Worm (Caenorhabditis elegans) whole organism, L4 larva: ENCODE results near the gene hap-1.

Source experiments
- D1046.2 ChIP-seq: fragments of 200-800 bp; sonication (Bioruptor generic); IDR thresholded peaks from 2 replicates; pipeline ENCODE4 v1.3.6; 2022; ENCODE audit warnings: missing genetic modification characterization, missing compliant biosample characterization
- F10B5.3 ChIP-seq: sonication (generic microtip); optimal IDR thresholded peaks from 2 replicates; lab custom pipeline; 2016; ENCODE audit warnings: mild to moderate bottlenecking, missing genetic modification characterization, missing compliant biosample characterization
- F37D6.2 ChIP-seq: sonication (generic microtip); optimal IDR thresholded peaks from 2 replicates; lab custom pipeline; 2016; ENCODE audit warnings: mild to moderate bottlenecking, missing genetic modification characterization, missing compliant biosample characterization
- Y105C5A.15 ChIP-seq: fragments of 200-800 bp; sonication (Bioruptor generic); IDR thresholded peaks from 2 replicates; pipeline ENCODE4 v1.3.6; 2022; ENCODE audit warnings: missing genetic modification characterization, missing compliant biosample characterization
- Y48G9A.11 ChIP-seq: fragments of 200-800 bp; sonication (Bioruptor generic); IDR thresholded peaks from 2 replicates; pipeline ENCODE4 v1.3.6; 2022; ENCODE audit warnings: missing genetic modification reagents, missing genetic modification characterization, missing compliant biosample characterization
- ZK337.2 ChIP-seq: fragments of 200-800 bp; sonication (Bioruptor generic); IDR thresholded peaks from 2 replicates; pipeline ENCODE4 v1.3.6; 2022; ENCODE audit warnings: missing genetic modification reagents, missing genetic modification characterization, missing compliant biosample characterization
- ZK546.5 ChIP-seq, 2 experiments: sonication (generic microtip); optimal IDR thresholded peaks; 2 replicates each; lab custom pipeline; 2017; ENCODE audit warnings: missing biosample characterization in 2 of 2, missing genetic modification characterization in 2 of 2
- arid-1 ChIP-seq: fragments of 200-800 bp; sonication (Bioruptor generic); conservative IDR thresholded peaks from 2 replicates; pipeline ENCODE4 v1.3.6; 2022; ENCODE audit warnings: missing genetic modification reagents, missing genetic modification characterization, missing compliant biosample characterization
- attf-4 ChIP-seq: sonication (generic microtip); optimal IDR thresholded peaks from 3 replicates; lab custom pipeline; 2017; ENCODE audit warnings: missing biosample characterization, missing genetic modification characterization
- ceh-20 ChIP-seq: fragments of 200-800 bp; sonication (Bioruptor generic); IDR thresholded peaks from 2 replicates; pipeline ENCODE4 v1.3.6; 2022; ENCODE audit warnings: missing genetic modification reagents, missing genetic modification characterization, missing compliant biosample characterization
- ceh-32 ChIP-seq: sonication (generic microtip); optimal IDR thresholded peaks from 2 replicates; lab custom pipeline; 2016; ENCODE audit warnings: mild to moderate bottlenecking, missing genetic modification characterization, missing compliant biosample characterization; ENCODE audit not compliant: poor library complexity
- ceh-44 ChIP-seq: fragments of 200-800 bp; sonication (Bioruptor generic); IDR thresholded peaks from 2 replicates; pipeline ENCODE4 v1.3.6; 2022; ENCODE audit warnings: missing genetic modification reagents, missing genetic modification characterization, missing compliant biosample characterization
- ceh-62 ChIP-seq: sonication (generic microtip); optimal IDR thresholded peaks from 2 replicates; lab custom pipeline; 2017; ENCODE audit warnings: missing biosample characterization, missing genetic modification characterization
- ceh-82 ChIP-seq: sonication (generic microtip); optimal IDR thresholded peaks from 2 replicates; lab custom pipeline; 2017; ENCODE audit warnings: missing biosample characterization, missing genetic modification characterization
- ces-1 ChIP-seq: fragments of 150-350 bp; sonication (generic microtip); optimal IDR thresholded peaks from 4 replicates; lab custom pipeline; 2014; ENCODE audit warnings: missing biosample characterization, missing genetic modification reagents, missing genetic modification characterization
- ctbp-1 ChIP-seq: fragments of 200-800 bp; sonication (Bioruptor generic); IDR thresholded peaks from 2 replicates; pipeline ENCODE4 v1.3.6; 2022; ENCODE audit warnings: missing genetic modification reagents, missing genetic modification characterization, missing compliant biosample characterization
- daf-12 ChIP-seq: fragments of 150-350 bp; optimal IDR thresholded peaks from 2 replicates; lab custom pipeline; 2014; ENCODE audit warnings: missing biosample characterization, missing genetic modification reagents, missing genetic modification characterization
- dpl-1 ChIP-seq: fragments of 150-350 bp; optimal IDR thresholded peaks from 2 replicates; lab custom pipeline; 2014; ENCODE audit warnings: missing biosample characterization, missing genetic modification reagents, missing genetic modification characterization
- duxl-1 ChIP-seq: sonication (generic microtip); optimal IDR thresholded peaks from 2 replicates; lab custom pipeline; 2016; ENCODE audit warnings: mild to moderate bottlenecking, missing genetic modification characterization, moderate library complexity, missing compliant biosample characterization; ENCODE audit not compliant: poor library complexity
- dve-1 ChIP-seq: sonication (generic microtip); optimal IDR thresholded peaks from 2 replicates; lab custom pipeline; 2017; ENCODE audit warnings: antibody characterized with exemption, mild to moderate bottlenecking, missing genetic modification characterization, missing compliant biosample characterization; ENCODE audit not compliant: insufficient read depth
- egl-27 ChIP-seq: sonication (generic microtip); optimal IDR thresholded peaks from 3 replicates; lab custom pipeline; 2017; ENCODE audit warnings: missing biosample characterization, missing genetic modification reagents, missing genetic modification characterization
- egl-43 ChIP-seq: fragments of 200-800 bp; sonication (Bioruptor generic); IDR thresholded peaks from 2 replicates; pipeline ENCODE4 v1.3.6; 2022; ENCODE audit warnings: missing genetic modification reagents, missing genetic modification characterization, missing compliant biosample characterization
- fkh-10 ChIP-seq: fragments of 150-350 bp; optimal IDR thresholded peaks from 2 replicates; lab custom pipeline; 2014; ENCODE audit warnings: missing biosample characterization, missing genetic modification reagents, missing genetic modification characterization
- fos-1 ChIP-seq: fragments of 150-350 bp; optimal IDR thresholded peaks from 2 replicates; lab custom pipeline; 2014; ENCODE audit warnings: missing biosample characterization, missing genetic modification characterization
- gei-8 ChIP-seq: fragments of 200-800 bp; sonication (Bioruptor generic); optimal IDR thresholded peaks from 2 replicates; lab custom pipeline; 2018; ENCODE audit warnings: mild to moderate bottlenecking, missing genetic modification characterization, missing compliant biosample characterization
- hlh-11 ChIP-seq: fragments of 200-800 bp; sonication (Bioruptor generic); optimal IDR thresholded peaks from 2 replicates; lab custom pipeline; 2018; ENCODE audit warnings: mild to moderate bottlenecking, missing genetic modification characterization, missing compliant biosample characterization
- hlh-30 ChIP-seq: sonication (generic microtip); optimal IDR thresholded peaks from 2 replicates; lab custom pipeline; 2017; ENCODE audit warnings: antibody characterized with exemption, mild to moderate bottlenecking, missing genetic modification characterization, missing compliant biosample characterization; ENCODE audit not compliant: insufficient read depth
- hmg-1.1 ChIP-seq: fragments of 200-800 bp; sonication (Bioruptor generic); IDR thresholded peaks from 2 replicates; pipeline ENCODE4 v1.3.6; 2022; ENCODE audit warnings: missing genetic modification reagents, missing genetic modification characterization, missing compliant biosample characterization
- jun-1 ChIP-seq: fragments of 150-350 bp; optimal IDR thresholded peaks from 2 replicates; lab custom pipeline; 2014; ENCODE audit warnings: missing biosample characterization, missing genetic modification reagents, missing genetic modification characterization
- lin-1 ChIP-seq: fragments of 200-800 bp; sonication (Bioruptor generic); IDR thresholded peaks from 2 replicates; pipeline ENCODE4 v1.3.6; 2022; ENCODE audit warnings: missing genetic modification reagents, missing genetic modification characterization, missing compliant biosample characterization
- lin-15B ChIP-seq: fragments of 150-350 bp; sonication (generic microtip); optimal IDR thresholded peaks from 3 replicates; lab custom pipeline; 2014; ENCODE audit warnings: missing biosample characterization, missing genetic modification characterization
- lin-29 ChIP-seq: fragments of 200-800 bp; sonication (Bioruptor generic); IDR thresholded peaks from 2 replicates; pipeline ENCODE4 v1.3.6; 2022; ENCODE audit warnings: missing genetic modification reagents, missing genetic modification characterization, missing compliant biosample characterization
- lin-38 ChIP-seq: fragments of 200-800 bp; sonication (Bioruptor generic); IDR thresholded peaks from 2 replicates; pipeline ENCODE4 v1.3.6; 2022; ENCODE audit warnings: missing genetic modification reagents, missing genetic modification characterization, missing compliant biosample characterization
- lir-3 ChIP-seq: sonication (generic microtip); optimal IDR thresholded peaks from 2 replicates; lab custom pipeline; 2016; ENCODE audit warnings: mild to moderate bottlenecking, missing genetic modification characterization, missing compliant biosample characterization
- lsy-2 ChIP-seq, 2 experiments: fragments of 150-350 bp in 1 of 2; sonication (generic microtip) in 1 of 2; optimal IDR thresholded peaks; 2 replicates each; lab custom pipeline; 2014 to 2017; ENCODE audit warnings: missing biosample characterization in 2 of 2, missing genetic modification characterization in 2 of 2
- madf-9 ChIP-seq: fragments of 200-800 bp; sonication (Bioruptor generic); conservative IDR thresholded peaks from 2 replicates; pipeline ENCODE4 v1.3.6; 2022; ENCODE audit warnings: missing genetic modification reagents, missing genetic modification characterization, missing compliant biosample characterization
- mxl-2 ChIP-seq: fragments of 200-800 bp; sonication (Bioruptor generic); conservative IDR thresholded peaks from 2 replicates; pipeline ENCODE4 v1.3.6; 2022; ENCODE audit warnings: missing genetic modification reagents, missing genetic modification characterization, missing compliant biosample characterization
- nhr-10 ChIP-seq: fragments of 150-350 bp; optimal IDR thresholded peaks from 2 replicates; lab custom pipeline; 2014; ENCODE audit warnings: missing biosample characterization, missing genetic modification characterization
- nhr-237 ChIP-seq: sonication (generic microtip); optimal IDR thresholded peaks from 2 replicates; lab custom pipeline; 2017; ENCODE audit warnings: missing biosample characterization, missing genetic modification characterization
- nhr-28 ChIP-seq: fragments of 150-350 bp; optimal IDR thresholded peaks from 2 replicates; lab custom pipeline; 2014; ENCODE audit warnings: missing biosample characterization, missing genetic modification characterization
- nhr-41 ChIP-seq: fragments of 200-800 bp; sonication (Bioruptor generic); IDR thresholded peaks from 2 replicates; pipeline ENCODE4 v1.3.6; 2022; ENCODE audit warnings: missing genetic modification reagents, missing genetic modification characterization, missing compliant biosample characterization
- nhr-48 ChIP-seq: sonication (generic microtip); optimal IDR thresholded peaks from 2 replicates; lab custom pipeline; 2016; ENCODE audit warnings: mild to moderate bottlenecking, missing genetic modification characterization, missing compliant biosample characterization
- nhr-76 ChIP-seq: fragments of 150-350 bp; optimal IDR thresholded peaks from 2 replicates; lab custom pipeline; 2014; ENCODE audit warnings: missing biosample characterization, missing genetic modification characterization
- pqm-1 ChIP-seq: sonication (generic microtip); optimal IDR thresholded peaks from 2 replicates; lab custom pipeline; 2017; ENCODE audit warnings: missing biosample characterization, missing genetic modification characterization
- rbr-2 ChIP-seq: sonication (generic microtip); optimal IDR thresholded peaks from 2 replicates; lab custom pipeline; 2016; ENCODE audit warnings: missing genotype, missing genetic modification characterization, missing compliant biosample characterization
- saeg-2 ChIP-seq: fragments of 200-800 bp; sonication (Bioruptor generic); IDR thresholded peaks from 2 replicates; pipeline ENCODE4 v1.3.6; 2022; ENCODE audit warnings: missing genetic modification reagents, missing genetic modification characterization, missing compliant biosample characterization
- set-16 ChIP-seq: fragments of 200-800 bp; sonication (Bioruptor generic); IDR thresholded peaks from 2 replicates; pipeline ENCODE4 v1.3.6; 2022; ENCODE audit warnings: missing genetic modification reagents, missing genetic modification characterization, missing compliant biosample characterization
- snpc-1.2 ChIP-seq: fragments of 200-800 bp; sonication (Bioruptor generic); IDR thresholded peaks from 2 replicates; pipeline ENCODE4 v1.3.6; 2022; ENCODE audit warnings: missing genetic modification reagents, missing genetic modification characterization, missing compliant biosample characterization
- tag-97 ChIP-seq: fragments of 200-800 bp; sonication (Bioruptor generic); IDR thresholded peaks from 2 replicates; pipeline ENCODE4 v1.3.6; 2022; ENCODE audit warnings: missing genetic modification characterization, missing compliant biosample characterization
- zag-1 ChIP-seq: fragments of 150-350 bp; optimal IDR thresholded peaks from 2 replicates; lab custom pipeline; 2014; ENCODE audit warnings: missing biosample characterization, missing genetic modification characterization
- zip-11 ChIP-seq: fragments of 200-800 bp; sonication (Bioruptor generic); IDR thresholded peaks from 2 replicates; pipeline ENCODE4 v1.3.6; 2022; ENCODE audit warnings: missing genetic modification characterization, missing compliant biosample characterization
- ztf-7 ChIP-seq: fragments of 150-350 bp; optimal IDR thresholded peaks from 2 replicates; lab custom pipeline; 2014; ENCODE audit warnings: missing biosample characterization, missing genetic modification characterization

hap-1 gene

ce11 chrIII:5294867-5295266, 31.1 kb downstream of the hap-1 start (continued):
- TF ChIP-seq lin-15B (tag; lab: Kevin White, UChicago) (no peak), ceh-32 (tag; lab: Kevin White, UChicago) (peak; percentile 22), nhr-237 (tag; lab: Kevin White, UChicago) (no peak), snpc-1.2 (GFP tag; lab: Robert Waterston, UW) (peak; percentile 46; the same call in 1 of the 2 replicates), arid-1 (GFP tag; lab: Robert Waterston, UW) (peak; percentile 90), ceh-62 (tag; lab: Kevin White, UChicago) (no peak), D1046.2 (peak; percentile 81), ceh-20 (GFP tag; lab: Robert Waterston, UW) (peak; percentile 71; the same call in 1 of the 2 replicates), zag-1 (tag; lab: Kevin White, UChicago) (no peak), hlh-11 (no peak), saeg-2 (no peak), ceh-44 (GFP tag; lab: Robert Waterston, UW) (peak; percentile 85; the same call in 1 of the 2 replicates), nhr-48 (tag; lab: Kevin White, UChicago) (peak; percentile 39), ZK337.2 (peak; percentile 86), lin-1 (peak; percentile 68), gei-8 (GFP tag; lab: Kevin White, UChicago) (peak; percentile 79), hlh-30 (tag; lab: Kevin White, UChicago) (peak; percentile 13), lsy-2 (tag; optimal IDR thresholded peaks at IDR 0.05; lab: Kevin White, UChicago) (no peak), lin-38 (GFP tag; lab: Robert Waterston, UW) (peak; percentile 83), nhr-76 (no peak), F37D6.2 (peak; percentile 51), set-16 (GFP tag; lab: Robert Waterston, UW) (no peak), fos-1 (no peak), nhr-10 (tag; lab: Kevin White, UChicago) (no peak), duxl-1 (tag; lab: Kevin White, UChicago) (peak; percentile 71), jun-1 (no peak), ZK546.5 (tag; optimal IDR thresholded peaks at IDR 0.05; lab: Kevin White, UChicago) (no peak), egl-27 (no peak), Y48G9A.11 (peak; percentile 79), daf-12 (tag; lab: Kevin White, UChicago) (no peak), pqm-1 (tag; lab: Kevin White, UChicago) (no peak), lir-3 (tag; lab: Kevin White, UChicago) (peak; percentile 81), nhr-41 (GFP tag; lab: Robert Waterston, UW) (peak; percentile 65; the same call in 1 of the 2 replicates), ctbp-1 (GFP tag; lab: Robert Waterston, UW) (peak; percentile 76), Y105C5A.15 (GFP tag; lab: Robert Waterston, UW) (0 out of 2 replicates have a peak, but pooled peaks have one; percentile 47), tag-97 (GFP tag; lab: Robert Waterston, UW) (no peak), F10B5.3 (peak; percentile 41), fkh-10 (GFP tag; lab: Kevin White, UChicago) (no peak), madf-9 (GFP tag; lab: Robert Waterston, UW) (0 out of 2 replicates have a peak, but pooled peaks have one; percentile 59), hmg-1.1 (peak; percentile 86), ceh-82 (tag; lab: Kevin White, UChicago) (no peak), zip-11 (peak; percentile 58; the same call in 1 of the 2 replicates), egl-43 (GFP tag; lab: Robert Waterston, UW) (peak; percentile 97), rbr-2 (peak; percentile 64), mxl-2 (GFP tag; lab: Robert Waterston, UW) (peak; percentile 80), dve-1 (peak; percentile 50), nhr-28 (tag; lab: Kevin White, UChicago) (peak; percentile 23), lin-29 (0 out of 2 replicates have a peak, but pooled peaks have one; percentile 39), ces-1 (GFP tag; lab: Kevin White, UChicago) (no peak), attf-4 (tag; lab: Kevin White, UChicago) (no peak), ztf-7 (tag; lab: Kevin White, UChicago) (no peak), dpl-1 (GFP tag; lab: Kevin White, UChicago) (peak; percentile 18)
